Fruit fly (Drosophila melanogaster) whole organism, embryonic: Measurements from ENCODE around the gene Frmd5.

ENCODE experiments used
- Adf1 ChIP-seq: fragments of 200-800 bp; sonication (Bioruptor generic); IDR thresholded peaks from 2 replicates; pipeline ENCODE4 v1.3.6; 2022; ENCODE audit warnings: missing biosample characterization, missing genetic modification characterization
- Bteb2 ChIP-seq: fragments of 200-800 bp; sonication (Bioruptor generic); optimal IDR thresholded peaks from 2 replicates; lab custom pipeline; 2016; ENCODE audit warnings: missing biosample characterization, missing genetic modification characterization
- CG10543 ChIP-seq: fragments of 200-800 bp; sonication (Bioruptor generic); optimal IDR thresholded peaks from 3 replicates; lab custom pipeline; 2017; ENCODE audit warnings: missing biosample characterization, mild to moderate bottlenecking, missing genetic modification characterization, moderate library complexity
- CG10654 ChIP-seq: fragments of 200-800 bp; sonication (Bioruptor generic); optimal IDR thresholded peaks from 2 replicates; lab custom pipeline; 2016; ENCODE audit warnings: missing biosample characterization, missing genetic modification characterization
- CG10979 ChIP-seq: fragments of 200-800 bp; sonication (Bioruptor generic); optimal IDR thresholded peaks from 2 replicates; lab custom pipeline; 2018; ENCODE audit warnings: missing biosample characterization, mild to moderate bottlenecking, missing genetic modification characterization, moderate library complexity
- CG11504 ChIP-seq: fragments of 200-800 bp; sonication (Bioruptor generic); optimal IDR thresholded peaks from 3 replicates; lab custom pipeline; 2019; ENCODE audit warnings: missing biosample characterization, mild to moderate bottlenecking, missing genetic modification characterization, moderate library complexity
- CG12659 ChIP-seq: fragments of 200-800 bp; sonication (Bioruptor generic); optimal IDR thresholded peaks from 3 replicates; lab custom pipeline; 2017; ENCODE audit warnings: mild to moderate bottlenecking, missing biosample characterization, missing genetic modification reagents, missing genetic modification characterization
- CG13624 ChIP-seq: fragments of 200-800 bp; sonication (Bioruptor generic); optimal IDR thresholded peaks from 2 replicates; lab custom pipeline; 2016; ENCODE audit warnings: missing biosample characterization, missing genetic modification characterization
- CG13775 ChIP-seq: fragments of 200-800 bp; sonication (Bioruptor generic); optimal IDR thresholded peaks from 3 replicates; lab custom pipeline; 2017; ENCODE audit warnings: missing biosample characterization, mild to moderate bottlenecking, missing genetic modification characterization
- CG15514 ChIP-seq: fragments of 200-800 bp; sonication (Bioruptor generic); optimal IDR thresholded peaks from 3 replicates; lab custom pipeline; 2017; ENCODE audit warnings: missing biosample characterization, missing genetic modification characterization, mild to moderate bottlenecking, moderate library complexity, missing genetic modification reagents
- CG15601 ChIP-seq: fragments of 200-800 bp; sonication (Bioruptor generic); optimal IDR thresholded peaks from 3 replicates; lab custom pipeline; 2019; ENCODE audit warnings: missing biosample characterization, mild to moderate bottlenecking, missing genetic modification characterization, moderate library complexity
- CG1603 ChIP-seq: fragments of 200-800 bp; sonication (Bioruptor generic); optimal IDR thresholded peaks from 2 replicates; lab custom pipeline; 2019; ENCODE audit warnings: missing biosample characterization, mild to moderate bottlenecking, missing genetic modification characterization, moderate library complexity
- CG17328 ChIP-seq: fragments of 200-800 bp; sonication (Bioruptor generic); IDR thresholded peaks from 2 replicates; pipeline ENCODE4 v1.3.6; 2022; ENCODE audit warnings: missing biosample characterization, missing genetic modification characterization
- CG2129 ChIP-seq: fragments of 200-800 bp; sonication (Bioruptor generic); IDR thresholded peaks from 2 replicates; pipeline ENCODE4 v1.3.6; 2022; ENCODE audit warnings: missing biosample characterization, missing genetic modification characterization; ENCODE audit not compliant: partially characterized antibody
- CG2712 ChIP-seq: fragments of 200-800 bp; optimal IDR thresholded peaks from 3 replicates; lab custom pipeline; 2019; ENCODE audit warnings: missing biosample characterization, mild to moderate bottlenecking, missing genetic modification characterization, moderate library complexity
- CG2889 ChIP-seq: fragments of 200-800 bp; sonication (Bioruptor generic); IDR thresholded peaks from 3 replicates; pipeline ENCODE4 v1.3.6; 2022; ENCODE audit warnings: missing biosample characterization, missing genetic modification characterization
- CG33213 ChIP-seq: fragments of 200-800 bp; sonication (Bioruptor generic); optimal IDR thresholded peaks from 3 replicates; lab custom pipeline; 2016; ENCODE audit warnings: missing biosample characterization, missing genetic modification characterization
- CG34224 ChIP-seq: fragments of 200-800 bp; sonication (Bioruptor generic); IDR thresholded peaks from 3 replicates; pipeline ENCODE4 v1.3.6; 2022; ENCODE audit warnings: missing biosample characterization, missing genetic modification characterization; ENCODE audit not compliant: partially characterized antibody
- CG4424 ChIP-seq: fragments of 200-800 bp; sonication (Bioruptor generic); optimal IDR thresholded peaks from 3 replicates; lab custom pipeline; 2016; ENCODE audit warnings: missing biosample characterization, missing genetic modification characterization
- CG8388 ChIP-seq: fragments of 200-800 bp; sonication (Bioruptor generic); optimal IDR thresholded peaks from 2 replicates; lab custom pipeline; 2019; ENCODE audit warnings: missing biosample characterization, mild to moderate bottlenecking, missing genetic modification characterization, moderate library complexity
- CG9215 ChIP-seq: fragments of 200-800 bp; sonication (Bioruptor generic); IDR thresholded peaks from 2 replicates; pipeline ENCODE4 v1.3.6; 2022; ENCODE audit warnings: missing biosample characterization, missing genetic modification characterization
- CG9817 ChIP-seq: fragments of 200-800 bp; sonication (Bioruptor generic); optimal IDR thresholded peaks from 2 replicates; lab custom pipeline; 2018; ENCODE audit warnings: missing biosample characterization, mild to moderate bottlenecking, missing genetic modification characterization, moderate library complexity
- D ChIP-seq, 2 experiments: fragments of 200-800 bp in 1 of 2; fragments of >200 bp in 1 of 2; sonication (Bioruptor generic) in 1 of 2; optimal IDR thresholded peaks; 2 replicates in 1 of 2; 3 replicates in 1 of 2; lab custom pipeline; 2017; ENCODE audit warnings: mild to moderate bottlenecking in 1 of 2, missing biosample characterization in 1 of 2, missing genetic modification characterization in 1 of 2, missing genetic modification reagents in 1 of 2
- D19A ChIP-seq: fragments of 200-800 bp; optimal IDR thresholded peaks from 3 replicates; lab custom pipeline; 2019; ENCODE audit warnings: missing biosample characterization, mild to moderate bottlenecking, missing genetic modification characterization, moderate library complexity
- Dfd ChIP-seq, 2 experiments: fragments of >200 bp; optimal IDR thresholded peaks; 2 replicates each; lab custom pipeline; 2017; ENCODE audit warnings: missing biosample characterization in 2 of 2, missing genetic modification characterization in 2 of 2
- Dll ChIP-seq: fragments of 200-800 bp; sonication (Bioruptor generic); IDR thresholded peaks from 4 replicates; pipeline ENCODE4 v1.3.6; 2022; ENCODE audit warnings: missing biosample characterization, missing genetic modification characterization; ENCODE audit not compliant: partially characterized antibody
- Dp ChIP-seq: fragments of 200-800 bp; sonication (Bioruptor generic); optimal IDR thresholded peaks from 2 replicates; lab custom pipeline; 2018; ENCODE audit warnings: missing biosample characterization, mild to moderate bottlenecking, missing genetic modification characterization, moderate library complexity
- HLHmδ ChIP-seq: fragments of 200-800 bp; sonication (Bioruptor generic); optimal IDR thresholded peaks from 2 replicates; lab custom pipeline; 2018; ENCODE audit warnings: missing biosample characterization, mild to moderate bottlenecking, missing genetic modification characterization, moderate library complexity
- Mad ChIP-seq: fragments of 200-800 bp; sonication (Bioruptor generic); optimal IDR thresholded peaks from 2 replicates; lab custom pipeline; 2016; ENCODE audit warnings: missing biosample characterization, missing genetic modification characterization
- Mes4 ChIP-seq: fragments of 200-800 bp; sonication (Bioruptor generic); optimal IDR thresholded peaks from 2 replicates; lab custom pipeline; 2016; ENCODE audit warnings: missing biosample characterization, missing genetic modification characterization
- Mrtf ChIP-seq: fragments of 200-800 bp; sonication (Bioruptor generic); IDR thresholded peaks from 3 replicates; pipeline ENCODE4 v1.3.6; 2022; ENCODE audit warnings: missing biosample characterization, missing genetic modification characterization
- Opbp ChIP-seq: fragments of 200-800 bp; sonication (Bioruptor generic); IDR thresholded peaks from 3 replicates; pipeline ENCODE4 v1.3.6; 2022; ENCODE audit warnings: missing biosample characterization, missing genetic modification characterization; ENCODE audit not compliant: partially characterized antibody
- amos ChIP-seq: fragments of 200-800 bp; sonication (Bioruptor generic); IDR thresholded peaks from 2 replicates; pipeline ENCODE4 v1.3.6; 2022; ENCODE audit warnings: missing biosample characterization, missing genetic modification characterization; ENCODE audit not compliant: partially characterized antibody
- ash1 ChIP-seq: fragments of 200-800 bp; sonication (Bioruptor generic); optimal IDR thresholded peaks from 2 replicates; lab custom pipeline; 2018; ENCODE audit warnings: missing biosample characterization, mild to moderate bottlenecking, missing genetic modification characterization
- bsh ChIP-seq, 2 experiments: fragments of 200-800 bp; sonication (Bioruptor generic); optimal IDR thresholded peaks; 2 replicates each; lab custom pipeline; 2017 to 2018; ENCODE audit warnings: mild to moderate bottlenecking in 2 of 2, missing biosample characterization in 2 of 2, missing genetic modification characterization in 2 of 2, moderate library complexity in 1 of 2
- btn ChIP-seq: fragments of 200-800 bp; sonication (Bioruptor generic); optimal IDR thresholded peaks from 2 replicates; lab custom pipeline; 2016; ENCODE audit warnings: missing biosample characterization, missing genetic modification characterization
- eve ChIP-seq, 2 experiments: fragments of >200 bp; optimal IDR thresholded peaks; 2 replicates each; lab custom pipeline; 2017; ENCODE audit warnings: missing biosample characterization in 2 of 2, missing genetic modification characterization in 2 of 2
- exex ChIP-seq: fragments of 200-800 bp; sonication (Bioruptor generic); optimal IDR thresholded peaks from 4 replicates; lab custom pipeline; 2018; ENCODE audit warnings: missing biosample characterization, mild to moderate bottlenecking, missing genetic modification characterization, moderate library complexity
- gcm ChIP-seq: fragments of 200-800 bp; sonication (Bioruptor generic); optimal IDR thresholded peaks from 2 replicates; lab custom pipeline; 2019; ENCODE audit warnings: missing biosample characterization, mild to moderate bottlenecking, missing genetic modification characterization, moderate library complexity
- gcm2 ChIP-seq: fragments of 200-800 bp; sonication (Bioruptor generic); optimal IDR thresholded peaks from 2 replicates; lab custom pipeline; 2016; ENCODE audit warnings: missing biosample characterization, missing genetic modification characterization
- gsb ChIP-seq: fragments of 200-800 bp; sonication (Bioruptor generic); IDR thresholded peaks from 2 replicates; pipeline ENCODE4 v1.3.6; 2022; ENCODE audit warnings: missing biosample characterization, missing genetic modification characterization
- ham ChIP-seq: fragments of 200-800 bp; sonication (Bioruptor generic); IDR thresholded peaks from 2 replicates; pipeline ENCODE4 v1.3.6; 2022; ENCODE audit warnings: missing biosample characterization, missing genetic modification characterization
- nerfin-1 ChIP-seq: fragments of 200-800 bp; sonication (Bioruptor generic); optimal IDR thresholded peaks from 3 replicates; lab custom pipeline; 2019; ENCODE audit warnings: missing biosample characterization, mild to moderate bottlenecking, missing genetic modification characterization, moderate library complexity
- repo ChIP-seq: fragments of 200-800 bp; sonication (Bioruptor generic); optimal IDR thresholded peaks from 2 replicates; lab custom pipeline; 2016; ENCODE audit warnings: missing biosample characterization, missing genetic modification characterization
- run ChIP-seq: fragments of 200-800 bp; sonication (Bioruptor generic); optimal IDR thresholded peaks from 3 replicates; lab custom pipeline; 2018; ENCODE audit warnings: missing biosample characterization, mild to moderate bottlenecking, missing genetic modification characterization
- sc ChIP-seq, 3 experiments: fragments of >200 bp in 2 of 3; fragments of 200-800 bp in 1 of 3; sonication (Bioruptor generic) in 1 of 3; optimal IDR thresholded peaks; 2 replicates in 2 of 3; 3 replicates in 1 of 3; lab custom pipeline; 2017; ENCODE audit warnings: mild to moderate bottlenecking in 1 of 3, missing biosample characterization in 1 of 3, missing genetic modification characterization in 1 of 3, missing genetic modification reagents in 1 of 3
- slp2 ChIP-seq: fragments of 200-800 bp; sonication (Bioruptor generic); optimal IDR thresholded peaks from 2 replicates; lab custom pipeline; 2016; ENCODE audit warnings: missing biosample characterization, missing genetic modification characterization
- twi ChIP-seq: fragments of 200-800 bp; optimal IDR thresholded peaks from 2 replicates; lab custom pipeline; 2019; ENCODE audit warnings: missing biosample characterization, mild to moderate bottlenecking, missing genetic modification characterization, moderate library complexity
- zfh1 ChIP-seq: fragments of 200-800 bp; sonication (Bioruptor generic); IDR thresholded peaks from 3 replicates; pipeline ENCODE4 v1.3.6; 2022; ENCODE audit warnings: missing biosample characterization, missing genetic modification characterization

Gene Frmd5

DNA sequence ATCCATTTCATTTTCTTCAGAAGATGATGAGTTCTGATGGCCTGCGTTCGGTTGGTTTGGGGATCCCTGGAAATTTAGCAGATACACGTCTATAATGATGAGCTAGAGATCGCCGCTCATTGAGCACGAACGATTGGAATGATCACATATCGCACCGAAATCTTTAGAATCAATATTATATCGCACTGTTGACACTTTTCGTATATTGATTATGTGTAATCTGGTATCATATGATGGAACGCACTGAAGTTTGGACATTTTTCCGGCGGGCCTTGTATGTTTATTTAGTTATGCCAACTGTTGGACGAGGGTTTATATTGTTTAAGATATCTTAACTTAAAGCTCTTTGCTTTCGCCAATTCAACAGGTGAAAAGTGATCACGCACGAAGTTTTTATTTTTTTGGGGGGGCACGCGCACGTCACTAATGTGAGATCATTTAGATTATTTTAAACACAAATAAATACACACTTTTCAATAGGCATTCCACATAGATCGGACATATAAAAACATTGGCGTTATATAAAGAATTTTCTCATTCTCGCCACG, 23.1 kb upstream of the Frmd5 start (continued):
- TF ChIP-seq repo (GFP tag; lab: Kevin White, UChicago) (no peak), CG10543 (GFP tag; lab: Kevin White, UChicago) (no peak), gsb (GFP tag; lab: Robert Waterston, UW) (no peak), D19A (tag; lab: Kevin White, UChicago) (no peak), exex (tag; lab: Kevin White, UChicago) (no peak), ham (no peak), CG2129 (GFP tag; lab: Robert Waterston, UW) (no peak), CG10979 (peak; percentile 4), D (optimal IDR thresholded peaks at IDR 0.05; lab: Kevin White, UChicago) (no peak), D (GFP tag; optimal IDR thresholded peaks at IDR 0.05; lab: Kevin White, UChicago) (peak; percentile 21), Dfd (GFP tag; optimal IDR thresholded peaks at IDR 0.05; lab: Kevin White, UChicago) (no peak), CG15514 (GFP tag; lab: Kevin White, UChicago) (peak; percentile 6), CG4424 (GFP tag; lab: Kevin White, UChicago) (peak; percentile 36), bsh (GFP tag; optimal IDR thresholded peaks at IDR 0.05; lab: Kevin White, UChicago) (no peak), Dll (GFP tag; lab: Robert Waterston, UW) (peak; percentile 79), Mrtf (no peak), CG9215 (GFP tag; lab: Robert Waterston, UW) (no peak), CG8388 (no peak), sc (optimal IDR thresholded peaks at IDR 0.05; lab: Kevin White, UChicago) (no peak), sc (GFP tag; optimal IDR thresholded peaks at IDR 0.05; lab: Kevin White, UChicago) (no peak), CG10654 (no peak), CG34224 (GFP tag; lab: Robert Waterston, UW) (no peak), CG12659 (peak; percentile 26), ash1 (GFP tag; lab: Kevin White, UChicago) (no peak), CG17328 (GFP tag; lab: Robert Waterston, UW) (no peak), btn (GFP tag; lab: Kevin White, UChicago) (no peak), gcm2 (no peak), twi (no peak), amos (GFP tag; lab: Robert Waterston, UW) (peak; percentile 60; the same call in 1 of the 2 replicates), HLHmδ (GFP tag; lab: Kevin White, UChicago) (no peak), CG2712 (tag; lab: Kevin White, UChicago) (no peak), CG33213 (GFP tag; lab: Kevin White, UChicago) (no peak), CG1603 (tag; lab: Kevin White, UChicago) (peak; percentile 2), Mad (GFP tag; lab: Kevin White, UChicago) (no peak), CG11504 (tag; lab: Kevin White, UChicago) (no peak), CG2889 (no peak), CG13624 (GFP tag; lab: Kevin White, UChicago) (peak; percentile 21), slp2 (GFP tag; lab: Kevin White, UChicago) (peak; percentile 10), Mes4 (GFP tag; lab: Kevin White, UChicago) (no peak), Adf1 (no peak), zfh1 (no peak), nerfin-1 (peak; percentile 10), Opbp (GFP tag; lab: Robert Waterston, UW) (no peak), gcm (no peak), eve (GFP tag; optimal IDR thresholded peaks at IDR 0.05; lab: Kevin White, UChicago) (no peak), CG13775 (GFP tag; lab: Kevin White, UChicago) (no peak), Dp (GFP tag; lab: Kevin White, UChicago) (no peak), CG15601 (tag; lab: Kevin White, UChicago) (no peak), CG9817 (no peak), Bteb2 (no peak), run (tag; lab: Kevin White, UChicago) (no peak)
